Worm (Caenorhabditis elegans) whole organism, L1 larva: ENCODE measurements around the gene F45E1.1.

ENCODE experiments used
- aha-1 ChIP-seq: fragments of 150-350 bp; optimal IDR thresholded peaks from 2 replicates; lab custom pipeline; 2014; ENCODE audit warnings: missing biosample characterization, missing genetic modification characterization
- alr-1 ChIP-seq: fragments of 200-800 bp; sonication (Bioruptor generic); optimal IDR thresholded peaks from 2 replicates; lab custom pipeline; 2018; ENCODE audit warnings: borderline replicate concordance, mild to moderate bottlenecking, missing genetic modification characterization, missing compliant biosample characterization
- dpl-1 ChIP-seq, 3 experiments: fragments of 150-350 bp in 2 of 3; sonication (generic microtip) in 1 of 3; optimal IDR thresholded peaks; 2 replicates each; lab custom pipeline; 2014 to 2017; ENCODE audit warnings: missing biosample characterization in 3 of 3, missing genetic modification characterization in 3 of 3, missing genetic modification reagents in 3 of 3
- efl-1 ChIP-seq, 4 experiments: fragments of 150-350 bp; optimal IDR thresholded peaks in 3 of 4; peaks in 1 of 4; 1 replicate in 1 of 4; 2 replicates in 3 of 4; lab custom pipeline; 2014; ENCODE audit warnings: missing biosample characterization in 2 of 4, missing genetic modification characterization in 2 of 4, missing genetic modification reagents in 2 of 4
- elt-3 ChIP-seq, 6 experiments: fragments of 150-350 bp in 1 of 6; sonication (generic microtip); optimal IDR thresholded peaks; 2 replicates each; lab custom pipeline; 2017 to 2018; ENCODE audit warnings: missing biosample characterization in 6 of 6, missing genetic modification characterization in 6 of 6, inconsistent platforms in 1 of 6
- fkh-4 ChIP-seq: sonication (generic microtip); optimal IDR thresholded peaks from 2 replicates; lab custom pipeline; 2016; ENCODE audit warnings: missing compliant biosample characterization, missing genetic modification characterization, borderline replicate concordance
- fos-1 ChIP-seq: fragments of 150-350 bp; optimal IDR thresholded peaks from 2 replicates; lab custom pipeline; 2014; ENCODE audit warnings: missing biosample characterization, missing genetic modification characterization
- jun-1 ChIP-seq: fragments of 150-350 bp; optimal IDR thresholded peaks from 2 replicates; lab custom pipeline; 2014; ENCODE audit warnings: missing biosample characterization, missing genetic modification reagents, missing genetic modification characterization
- lin-15B ChIP-seq: fragments of 150-350 bp; sonication (generic microtip); optimal IDR thresholded peaks from 3 replicates; lab custom pipeline; 2014; ENCODE audit warnings: missing biosample characterization, missing genetic modification characterization
- nhr-11 ChIP-seq: fragments of 150-350 bp; optimal IDR thresholded peaks from 2 replicates; lab custom pipeline; 2014; ENCODE audit warnings: missing biosample characterization, missing genetic modification characterization
- nhr-12 ChIP-seq: sonication (generic microtip); optimal IDR thresholded peaks from 2 replicates; lab custom pipeline; 2017; ENCODE audit warnings: missing biosample characterization, missing genetic modification characterization
- nhr-76 ChIP-seq: sonication (generic microtip); optimal IDR thresholded peaks from 2 replicates; lab custom pipeline; 2017; ENCODE audit warnings: missing biosample characterization, missing genetic modification characterization
- unc-62 ChIP-seq: fragments of 150-350 bp; optimal IDR thresholded peaks from 2 replicates; lab custom pipeline; 2014; ENCODE audit warnings: missing biosample characterization, missing genetic modification reagents, missing genetic modification characterization
- zag-1 ChIP-seq: fragments of 150-350 bp; optimal IDR thresholded peaks from 2 replicates; lab custom pipeline; 2014; ENCODE audit warnings: missing biosample characterization, missing genetic modification characterization

- TF ChIP-seq nhr-11 (tag; lab: Kevin White, UChicago) (no peak), lin-15B (no peak), zag-1 (tag; lab: Kevin White, UChicago) (no peak), aha-1 (tag; lab: Kevin White, UChicago) (no peak), efl-1 (optimal IDR thresholded peaks at IDR 0.05; lab: Kevin White, UChicago) (no peak), efl-1 (GFP tag; optimal IDR thresholded peaks at IDR 0.05 in 1 of 2; lab: Kevin White, UChicago) (no peak), unc-62 (GFP tag; lab: Kevin White, UChicago) (no peak), elt-3 (tag; optimal IDR thresholded peaks at IDR 0.05; lab: Kevin White, UChicago) (no peak), fkh-4 (tag; lab: Kevin White, UChicago) (no peak), dpl-1 (GFP tag; optimal IDR thresholded peaks at IDR 0.05; lab: Kevin White, UChicago) (no peak), jun-1 (tag; lab: Kevin White, UChicago) (no peak), nhr-12 (tag; lab: Kevin White, UChicago) (no peak), alr-1 (tag; lab: Kevin White, UChicago) (no peak), fos-1 (tag; lab: Kevin White, UChicago) (no peak), nhr-76 (no peak)
Measured at ce11 chrX:8017759-8018158, 14.3 kb downstream of the F45E1.1 start, which contains the start of gene C34D10.5.
